Fruit fly (Drosophila melanogaster) whole organism, pupa: ENCODE data around the gene CG17633.

Experiments
- CG10348 ChIP-seq: fragments of 200-800 bp; sonication (Bioruptor generic); IDR thresholded peaks from 2 replicates; pipeline ENCODE4 v1.3.6; 2022; ENCODE audit warnings: missing biosample characterization, missing genetic modification characterization
- CG12605 ChIP-seq: fragments of 200-800 bp; sonication (Bioruptor generic); IDR thresholded peaks from 2 replicates; pipeline ENCODE4 v1.3.6; 2022; ENCODE audit warnings: missing biosample characterization, missing genetic modification characterization
- CG15710 ChIP-seq: fragments of 200-800 bp; sonication (Bioruptor generic); optimal IDR thresholded peaks from 2 replicates; lab custom pipeline; 2018; ENCODE audit warnings: missing biosample characterization, mild to moderate bottlenecking, missing genetic modification characterization, moderate library complexity
- CG9948 ChIP-seq: fragments of 200-800 bp; sonication (Bioruptor generic); optimal IDR thresholded peaks from 2 replicates; lab custom pipeline; 2018; ENCODE audit warnings: missing biosample characterization, mild to moderate bottlenecking, missing genetic modification characterization, moderate library complexity
- Pif1B ChIP-seq: fragments of 200-800 bp; sonication (Bioruptor generic); optimal IDR thresholded peaks from 3 replicates; lab custom pipeline; 2016; ENCODE audit warnings: missing biosample characterization, missing genetic modification characterization
- Snoo ChIP-seq: fragments of 200-800 bp; sonication (Bioruptor generic); optimal IDR thresholded peaks from 3 replicates; lab custom pipeline; 2017; ENCODE audit warnings: missing biosample characterization, mild to moderate bottlenecking, missing genetic modification characterization, inconsistent platforms
- rn ChIP-seq: fragments of 200-800 bp; sonication (Bioruptor generic); IDR thresholded peaks from 2 replicates; pipeline ENCODE4 v1.3.6; 2022; ENCODE audit warnings: missing biosample characterization, missing genetic modification characterization

dm6 chr2L:9729618-9730284, 39.1 kb upstream of the CG17633 start, which contains the start of gene CG13116:
- TF ChIP-seq rn (GFP tag; lab: Robert Waterston, UW) (no peak), CG10348 (GFP tag; lab: Robert Waterston, UW) (no peak), CG12605 (no peak), Snoo (tag; lab: Kevin White, UChicago) (no peak), CG15710 (tag; lab: Kevin White, UChicago) (no peak), Pif1B (GFP tag; lab: Kevin White, UChicago) (no peak), CG9948 (tag; lab: Kevin White, UChicago) (no peak)
